Fruit fly (Drosophila melanogaster) whole organism, embryonic: ENCODE measurements around the gene CG14196.

Source experiments
- CG10321 ChIP-seq: fragments of 200-800 bp; sonication (Bioruptor generic); IDR thresholded peaks from 2 replicates; pipeline ENCODE4 v1.3.6; 2022; ENCODE audit warnings: missing biosample characterization, missing genetic modification characterization
- CG13624 ChIP-seq: fragments of 200-800 bp; sonication (Bioruptor generic); optimal IDR thresholded peaks from 2 replicates; lab custom pipeline; 2016; ENCODE audit warnings: missing biosample characterization, missing genetic modification characterization
- CG6683 ChIP-seq: fragments of 200-800 bp; sonication (Bioruptor generic); optimal IDR thresholded peaks from 2 replicates; lab custom pipeline; 2017; ENCODE audit warnings: missing biosample characterization, mild to moderate bottlenecking, missing genetic modification characterization, missing genetic modification reagents
- slou ChIP-seq: fragments of 200-800 bp; sonication (Bioruptor generic); optimal IDR thresholded peaks from 3 replicates; lab custom pipeline; 2016; ENCODE audit warnings: missing biosample characterization, missing genetic modification characterization

DNA sequence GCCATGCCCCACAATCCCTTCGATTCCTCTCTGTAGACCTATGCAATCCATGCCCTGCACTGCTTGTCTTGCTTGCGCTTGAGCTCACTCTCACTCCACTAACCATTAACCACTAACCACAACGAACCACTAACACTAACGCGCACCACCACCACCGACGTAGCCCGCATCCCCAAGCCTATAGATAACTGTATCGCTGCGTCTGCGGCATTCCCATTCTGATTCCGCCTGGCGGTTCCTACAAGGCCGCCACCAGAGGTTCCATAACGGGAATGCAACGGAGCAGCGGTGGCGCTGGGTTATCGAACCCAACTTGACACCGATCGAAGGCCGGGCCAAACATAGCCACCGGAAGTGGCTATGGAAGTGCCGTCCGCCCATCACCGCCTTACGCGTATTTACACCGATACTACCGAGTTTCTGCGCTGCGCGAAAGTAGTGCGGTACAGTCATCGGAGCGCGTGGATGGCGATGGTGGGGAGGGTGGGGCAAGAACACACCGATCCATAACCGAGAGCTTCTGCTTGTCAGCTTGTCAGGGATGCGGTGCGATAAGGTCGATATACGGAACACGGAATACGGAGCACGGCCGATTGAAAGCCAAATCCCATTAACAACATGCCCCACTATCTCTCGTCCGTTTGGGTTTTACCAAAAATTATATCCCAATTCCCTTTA is 24.3 kb upstream of the CG14196 start:
- TF ChIP-seq slou (GFP tag; lab: Kevin White, UChicago) (no peak), CG13624 (GFP tag; lab: Kevin White, UChicago) (no peak), CG10321 (GFP tag; lab: Robert Waterston, UW) (no peak), CG6683 (GFP tag; lab: Kevin White, UChicago) (no peak)
